Worm (Caenorhabditis elegans): ENCODE data around the gene F55B12.2.

ce11 chrV:13866353-13866752, 49.6 kb upstream of the F55B12.2 start, which contains the start of gene nhr-175:
- TF ChIP-seq unc-62 (GFP tag; optimal IDR thresholded peaks at IDR 0.05) (no peak), lsy-2 (tag; optimal IDR thresholded peaks at IDR 0.05) (no peak), ceh-82 (tag; optimal IDR thresholded peaks at IDR 0.05) (no peak), C04F5.9 (tag; optimal IDR thresholded peaks at IDR 0.05) (no peak), swsn-7 (tag; optimal IDR thresholded peaks at IDR 0.05) (no peak), mep-1 (tag; optimal IDR thresholded peaks at IDR 0.05) (no peak), unc-130 (tag; optimal IDR thresholded peaks at IDR 0.05) (no peak), ces-1 (GFP tag; optimal IDR thresholded peaks at IDR 0.05) (no peak), nhr-237 (tag; optimal IDR thresholded peaks at IDR 0.05) (no peak), nhr-76 (tag; optimal IDR thresholded peaks at IDR 0.05) (no peak)
